Fruit fly (Drosophila melanogaster) Kc167 (cell line): Measurements from ENCODE around the gene Cul6.

Experiments used
- h ChIP-seq: fragments of >200 bp; optimal IDR thresholded peaks from 3 replicates; lab custom pipeline; 2018; ENCODE audit warnings: missing external identifiers
- psq ChIP-seq: fragments of >200 bp; optimal IDR thresholded peaks from 2 replicates; lab custom pipeline; 2017; ENCODE audit warnings: missing external identifiers

DNA sequence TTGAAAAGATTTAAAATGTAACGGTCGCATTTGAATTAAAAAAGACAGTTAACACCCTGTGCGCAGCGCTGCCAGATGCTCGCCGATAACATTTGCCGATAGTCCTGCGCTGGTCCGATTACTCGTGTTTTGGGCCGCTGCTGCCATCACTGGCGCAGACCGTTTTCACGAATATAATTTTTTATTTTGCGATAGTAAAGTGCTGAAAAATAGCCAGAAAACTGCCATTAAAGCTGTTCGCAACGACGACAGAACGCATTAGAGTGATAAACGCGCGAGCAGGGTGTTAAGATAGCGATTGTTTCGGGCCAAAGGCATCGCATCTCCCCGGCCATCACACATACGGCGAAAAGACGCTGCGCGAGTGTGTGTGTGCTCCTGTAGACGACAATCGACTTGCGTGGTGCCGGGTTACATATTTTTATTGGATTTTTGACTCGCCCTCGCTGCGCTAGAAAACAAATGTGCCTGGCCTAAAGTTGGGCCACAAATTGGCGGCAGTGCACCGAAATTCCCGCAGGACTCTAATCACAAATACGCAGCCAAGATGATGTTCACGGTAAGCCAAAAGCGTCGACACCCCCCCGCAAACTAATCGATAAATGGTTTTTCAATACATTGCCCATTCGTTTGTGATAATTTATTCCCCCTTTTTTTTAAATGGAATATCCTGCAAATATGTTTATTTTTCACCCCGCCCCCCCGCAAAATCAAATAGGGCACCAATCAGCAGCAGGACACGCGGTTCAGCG is 25.4 kb upstream of the Cul6 start, which contains the start of gene Srrm1:
- TF ChIP-seq psq (lab: Kevin White, UChicago) (no peak), h (lab: Kevin White, UChicago) (no peak)
